Fruit fly (Drosophila melanogaster) whole organism, embryonic: ENCODE measurements around the gene Cep97.
A peak's percentile ranks its signal among the peaks of the same experiment; 100 is the strongest.

ENCODE experiments used
- Ada2b ChIP-seq: fragments of 200-800 bp; sonication (Bioruptor generic); IDR thresholded peaks from 2 replicates; pipeline ENCODE4 v1.3.6; 2022; ENCODE audit warnings: missing biosample characterization, missing genetic modification characterization
- Asciz ChIP-seq: fragments of 200-800 bp; sonication (Bioruptor generic); optimal IDR thresholded peaks from 2 replicates; lab custom pipeline; 2017; ENCODE audit warnings: missing biosample characterization, mild to moderate bottlenecking, missing genetic modification characterization, missing genetic modification reagents
- B-H2 ChIP-seq: fragments of 200-800 bp; sonication (Bioruptor generic); optimal IDR thresholded peaks from 2 replicates; lab custom pipeline; 2018; ENCODE audit warnings: missing biosample characterization, mild to moderate bottlenecking, missing genetic modification characterization
- Bdp1 ChIP-seq: fragments of 200-800 bp; sonication (Bioruptor generic); optimal IDR thresholded peaks from 3 replicates; lab custom pipeline; 2016; ENCODE audit warnings: missing biosample characterization, missing genetic modification characterization
- Blimp-1 ChIP-seq: fragments of 200-800 bp; sonication (Bioruptor generic); optimal IDR thresholded peaks from 3 replicates; lab custom pipeline; 2018; ENCODE audit warnings: missing biosample characterization, missing genetic modification characterization, mild to moderate bottlenecking, moderate library complexity, missing genetic modification reagents
- Bteb2 ChIP-seq: fragments of 200-800 bp; sonication (Bioruptor generic); optimal IDR thresholded peaks from 2 replicates; lab custom pipeline; 2016; ENCODE audit warnings: missing biosample characterization, missing genetic modification characterization
- CG11085 ChIP-seq: fragments of 200-800 bp; sonication (Bioruptor generic); IDR thresholded peaks from 2 replicates; pipeline ENCODE4 v1.3.6; 2022; ENCODE audit warnings: missing biosample characterization, missing genetic modification characterization
- CG1233 ChIP-seq: fragments of 200-800 bp; sonication (Bioruptor generic); optimal IDR thresholded peaks from 4 replicates; lab custom pipeline; 2018; ENCODE audit warnings: missing biosample characterization, mild to moderate bottlenecking, missing genetic modification characterization
- CG14965 ChIP-seq: fragments of 200-800 bp; sonication (Bioruptor generic); optimal IDR thresholded peaks from 2 replicates; lab custom pipeline; 2016; ENCODE audit warnings: missing biosample characterization, missing genetic modification characterization, borderline replicate concordance
- CG15011 ChIP-seq: fragments of 200-800 bp; sonication (Bioruptor generic); optimal IDR thresholded peaks from 3 replicates; lab custom pipeline; 2018; ENCODE audit warnings: missing biosample characterization, mild to moderate bottlenecking, missing genetic modification characterization
- CG15696 ChIP-seq: fragments of 200-800 bp; sonication (Bioruptor generic); optimal IDR thresholded peaks from 2 replicates; lab custom pipeline; 2019; ENCODE audit warnings: missing biosample characterization, mild to moderate bottlenecking, missing genetic modification characterization, moderate library complexity
- CG16779 ChIP-seq: fragments of 200-800 bp; sonication (Bioruptor generic); IDR thresholded peaks from 2 replicates; pipeline ENCODE4 v1.3.6; 2022; ENCODE audit warnings: missing biosample characterization, missing genetic modification characterization
- CG17385 ChIP-seq: fragments of 200-800 bp; sonication (Bioruptor generic); optimal IDR thresholded peaks from 3 replicates; lab custom pipeline; 2018; ENCODE audit warnings: missing biosample characterization, mild to moderate bottlenecking, missing genetic modification characterization
- CG2120 ChIP-seq: fragments of 200-800 bp; sonication (Bioruptor generic); optimal IDR thresholded peaks from 3 replicates; lab custom pipeline; 2016; ENCODE audit warnings: missing biosample characterization, missing genetic modification characterization
- CG3065 ChIP-seq: fragments of 200-800 bp; sonication (Bioruptor generic); optimal IDR thresholded peaks from 2 replicates; lab custom pipeline; 2016; ENCODE audit warnings: missing biosample characterization, missing genetic modification characterization
- CG31224 ChIP-seq: fragments of 200-800 bp; sonication (Bioruptor generic); IDR thresholded peaks from 2 replicates; pipeline ENCODE4 v1.3.6; 2022; ENCODE audit warnings: missing biosample characterization, missing genetic modification characterization
- CG32767 ChIP-seq: fragments of 200-800 bp; sonication (Bioruptor generic); IDR thresholded peaks from 2 replicates; pipeline ENCODE4 v1.3.6; 2022; ENCODE audit warnings: missing biosample characterization, missing genetic modification characterization
- CG32772 ChIP-seq: fragments of 200-800 bp; sonication (Bioruptor generic); IDR thresholded peaks from 2 replicates; pipeline ENCODE4 v1.3.6; 2022; ENCODE audit warnings: missing biosample characterization, missing genetic modification characterization
- CG4617 ChIP-seq: fragments of 200-800 bp; sonication (Bioruptor generic); optimal IDR thresholded peaks from 3 replicates; lab custom pipeline; 2016; ENCODE audit warnings: missing biosample characterization, missing genetic modification characterization, borderline replicate concordance
- CG6813 ChIP-seq: fragments of 200-800 bp; sonication (Bioruptor generic); optimal IDR thresholded peaks from 2 replicates; lab custom pipeline; 2017; ENCODE audit warnings: missing biosample characterization, missing genetic modification characterization, mild to moderate bottlenecking, moderate library complexity, missing genetic modification reagents
- CG8089 ChIP-seq: fragments of 200-800 bp; sonication (Bioruptor generic); optimal IDR thresholded peaks from 3 replicates; lab custom pipeline; 2016; ENCODE audit warnings: missing biosample characterization, missing genetic modification characterization
- CG8359 ChIP-seq: fragments of 200-800 bp; sonication (Bioruptor generic); optimal IDR thresholded peaks from 2 replicates; lab custom pipeline; 2017; ENCODE audit warnings: missing biosample characterization, mild to moderate bottlenecking, missing genetic modification characterization, borderline replicate concordance
- CG8765 ChIP-seq: fragments of 200-800 bp; sonication (Bioruptor generic); IDR thresholded peaks from 2 replicates; pipeline ENCODE4 v1.3.6; 2022; ENCODE audit warnings: missing biosample characterization, missing genetic modification characterization
- CG9876 ChIP-seq: fragments of 200-800 bp; sonication (Bioruptor generic); optimal IDR thresholded peaks from 2 replicates; lab custom pipeline; 2016; ENCODE audit warnings: missing biosample characterization, missing genetic modification characterization
- Dip2 ChIP-seq: fragments of 200-800 bp; sonication (Bioruptor generic); IDR thresholded peaks from 2 replicates; pipeline ENCODE4 v1.3.6; 2022; ENCODE audit warnings: missing biosample characterization, missing genetic modification characterization
- Dip3 ChIP-seq: fragments of 200-800 bp; sonication (Bioruptor generic); optimal IDR thresholded peaks from 3 replicates; lab custom pipeline; 2016; ENCODE audit warnings: missing biosample characterization, missing genetic modification characterization
- Doc2 ChIP-seq: fragments of 200-800 bp; sonication (Bioruptor generic); IDR thresholded peaks from 2 replicates; pipeline ENCODE4 v1.3.6; 2022; ENCODE audit warnings: missing biosample characterization, missing genetic modification characterization
- Lhr ChIP-seq: fragments of 200-800 bp; sonication (Bioruptor generic); optimal IDR thresholded peaks from 3 replicates; lab custom pipeline; 2017; ENCODE audit warnings: mild to moderate bottlenecking, missing biosample characterization, missing genetic modification reagents, missing genetic modification characterization
- Mes4 ChIP-seq: fragments of 200-800 bp; sonication (Bioruptor generic); optimal IDR thresholded peaks from 2 replicates; lab custom pipeline; 2016; ENCODE audit warnings: missing biosample characterization, missing genetic modification characterization
- NFAT ChIP-seq: fragments of 200-800 bp; sonication (Bioruptor generic); IDR thresholded peaks from 2 replicates; pipeline ENCODE4 v1.3.6; 2022; ENCODE audit warnings: missing biosample characterization, missing genetic modification characterization
- Nf-YA ChIP-seq: fragments of 200-800 bp; sonication (Bioruptor generic); IDR thresholded peaks from 2 replicates; pipeline ENCODE4 v1.3.6; 2022; ENCODE audit warnings: missing biosample characterization, missing genetic modification characterization
- Oli ChIP-seq: fragments of 200-800 bp; sonication (Bioruptor generic); optimal IDR thresholded peaks from 2 replicates; lab custom pipeline; 2018; ENCODE audit warnings: missing biosample characterization, mild to moderate bottlenecking, missing genetic modification characterization, moderate library complexity
- chm ChIP-seq: fragments of 200-800 bp; sonication (Bioruptor generic); IDR thresholded peaks from 2 replicates; pipeline ENCODE4 v1.3.6; 2022; ENCODE audit warnings: missing biosample characterization, missing genetic modification characterization
- croc ChIP-seq: fragments of 200-800 bp; sonication (Bioruptor generic); conservative IDR thresholded peaks from 3 replicates; pipeline ENCODE4 v1.3.6; 2022; ENCODE audit warnings: missing biosample characterization, missing genetic modification characterization
- eve ChIP-seq, 2 experiments: fragments of >200 bp; optimal IDR thresholded peaks; 2 replicates each; lab custom pipeline; 2017; ENCODE audit warnings: missing biosample characterization in 2 of 2, missing genetic modification characterization in 2 of 2
- ewg ChIP-seq: fragments of 200-800 bp; sonication (Bioruptor generic); optimal IDR thresholded peaks from 3 replicates; lab custom pipeline; 2017; ENCODE audit warnings: mild to moderate bottlenecking, missing biosample characterization, missing genetic modification reagents, missing genetic modification characterization
- fd102C ChIP-seq: fragments of 200-800 bp; sonication (Bioruptor generic); optimal IDR thresholded peaks from 2 replicates; lab custom pipeline; 2018; ENCODE audit warnings: missing biosample characterization, mild to moderate bottlenecking, missing genetic modification characterization, moderate library complexity
- gcm2 ChIP-seq: fragments of 200-800 bp; sonication (Bioruptor generic); optimal IDR thresholded peaks from 2 replicates; lab custom pipeline; 2016; ENCODE audit warnings: missing biosample characterization, missing genetic modification characterization
- lab ChIP-seq: fragments of 200-800 bp; sonication (Bioruptor generic); optimal IDR thresholded peaks from 3 replicates; lab custom pipeline; 2017; ENCODE audit warnings: missing biosample characterization, missing genetic modification characterization, mild to moderate bottlenecking, moderate library complexity, missing genetic modification reagents
- lbe ChIP-seq: fragments of 200-800 bp; sonication (Bioruptor generic); optimal IDR thresholded peaks from 2 replicates; lab custom pipeline; 2016; ENCODE audit warnings: missing biosample characterization, mild to moderate bottlenecking, missing genetic modification characterization
- lilli ChIP-seq: fragments of 200-800 bp; sonication (Bioruptor generic); optimal IDR thresholded peaks from 3 replicates; lab custom pipeline; 2016; ENCODE audit warnings: missing biosample characterization, missing genetic modification characterization
- otp ChIP-seq: fragments of 200-800 bp; sonication (Bioruptor generic); IDR thresholded peaks from 3 replicates; pipeline ENCODE4, ENCODE4 v1.3.6; 2022; ENCODE audit warnings: missing biosample characterization, missing genetic modification characterization
- pita ChIP-seq: fragments of 200-800 bp; sonication (Bioruptor generic); optimal IDR thresholded peaks from 2 replicates; lab custom pipeline; 2017; ENCODE audit warnings: missing biosample characterization, mild to moderate bottlenecking, missing genetic modification characterization
- pum ChIP-seq: fragments of 200-800 bp; sonication (Bioruptor generic); optimal IDR thresholded peaks from 2 replicates; lab custom pipeline; 2016; ENCODE audit warnings: missing biosample characterization, missing genetic modification characterization
- run ChIP-seq: fragments of 200-800 bp; sonication (Bioruptor generic); optimal IDR thresholded peaks from 3 replicates; lab custom pipeline; 2018; ENCODE audit warnings: missing biosample characterization, mild to moderate bottlenecking, missing genetic modification characterization
- sob ChIP-seq: fragments of 200-800 bp; sonication (Bioruptor generic); IDR thresholded peaks from 2 replicates; pipeline ENCODE4 v1.3.6; 2022; ENCODE audit warnings: missing biosample characterization, missing genetic modification characterization
- toy ChIP-seq: fragments of 200-800 bp; sonication (Bioruptor generic); IDR thresholded peaks from 2 replicates; pipeline ENCODE4 v1.3.6; 2022; ENCODE audit warnings: missing biosample characterization, missing genetic modification characterization
- tx ChIP-seq: fragments of 200-800 bp; sonication (Bioruptor generic); optimal IDR thresholded peaks from 2 replicates; lab custom pipeline; 2016; ENCODE audit warnings: missing biosample characterization, missing genetic modification characterization
- yki ChIP-seq: fragments of >200 bp; optimal IDR thresholded peaks from 3 replicates; lab custom pipeline; 2018
- zfh1 ChIP-seq: fragments of 200-800 bp; sonication (Bioruptor generic); IDR thresholded peaks from 3 replicates; pipeline ENCODE4 v1.3.6; 2022; ENCODE audit warnings: missing biosample characterization, missing genetic modification characterization

Gene Cep97

DNA sequence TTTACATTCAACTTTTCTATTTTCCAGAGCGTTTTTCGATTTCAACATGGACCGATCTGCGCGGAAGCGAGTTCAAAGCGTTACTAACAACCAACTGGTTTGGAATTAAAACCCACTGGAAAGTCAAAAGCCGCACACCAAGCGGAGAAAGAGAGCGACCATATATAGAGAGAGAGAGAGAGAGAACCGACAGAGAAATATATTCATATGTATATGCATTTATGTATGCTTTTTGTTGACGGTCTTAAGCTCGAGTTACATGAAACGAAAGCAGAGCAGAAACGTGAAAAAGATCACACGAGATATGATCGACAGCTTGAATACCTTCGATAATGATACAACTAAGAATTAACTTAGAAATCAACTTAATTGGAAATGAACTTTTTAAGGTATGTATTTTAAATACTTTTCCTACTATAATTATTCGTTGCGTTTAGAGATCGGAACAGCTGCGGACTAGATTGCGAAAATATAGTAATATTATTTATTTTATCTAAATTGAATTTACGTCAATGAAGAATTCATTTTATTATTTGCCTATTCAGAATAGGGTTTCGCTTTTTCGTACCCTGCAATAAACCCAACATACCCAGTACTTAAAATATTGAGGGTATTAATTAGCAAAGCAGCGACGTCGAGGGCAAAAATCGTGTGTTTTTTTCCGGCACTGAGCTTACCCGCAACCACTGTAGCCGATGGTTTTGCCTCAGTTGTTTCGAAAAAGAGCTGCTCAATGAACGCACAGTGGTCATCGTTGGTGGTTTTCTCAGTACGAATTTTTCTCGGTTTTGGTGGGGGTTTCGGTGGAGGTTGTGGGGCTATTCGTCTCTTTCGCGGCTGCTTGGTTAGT lies 21.5 kb downstream of the Cep97 start (continued):
- TF ChIP-seq ewg (peak; percentile 47), CG32772 (GFP tag; lab: Robert Waterston, UW) (no peak), CG3065 (GFP tag; lab: Kevin White, UChicago) (no peak), zfh1 (GFP tag; lab: Robert Waterston, UW) (peak; percentile 38; the same call in 1 of the 3 replicates), CG2120 (GFP tag; lab: Kevin White, UChicago) (peak; percentile 49), Asciz (GFP tag; lab: Kevin White, UChicago) (peak; percentile 44), CG15011 (GFP tag; lab: Kevin White, UChicago) (peak; percentile 17), CG8765 (no peak), pita (GFP tag; lab: Kevin White, UChicago) (no peak), CG16779 (GFP tag; lab: Robert Waterston, UW) (no peak), Oli (tag; lab: Kevin White, UChicago) (peak; percentile 71), CG15696 (peak; percentile 23), CG14965 (no peak), croc (GFP tag; lab: Robert Waterston, UW) (peak; percentile 47; the same call in 2 of the 3 replicates), CG1233 (GFP tag; lab: Kevin White, UChicago) (no peak), CG8089 (GFP tag; lab: Kevin White, UChicago) (no peak), Mes4 (no peak), run (tag; lab: Kevin White, UChicago) (no peak), pum (GFP tag; lab: Kevin White, UChicago) (no peak), lilli (GFP tag; lab: Kevin White, UChicago) (peak; percentile 4), Dip3 (GFP tag; lab: Kevin White, UChicago) (no peak), CG8359 (GFP tag; lab: Kevin White, UChicago) (no peak), CG17385 (peak; percentile 58), sob (GFP tag; lab: Robert Waterston, UW) (peak; percentile 52), Bdp1 (GFP tag; lab: Kevin White, UChicago) (no peak), CG31224 (GFP tag; lab: Robert Waterston, UW) (no peak), CG11085 (no peak), B-H2 (GFP tag; lab: Kevin White, UChicago) (no peak), CG32767 (GFP tag; lab: Robert Waterston, UW) (no peak; the same call in 1 of the 2 replicates), Ada2b (no peak), NFAT (no peak; the same call in 1 of the 2 replicates), lbe (GFP tag; lab: Kevin White, UChicago) (no peak), yki (lab: Kevin White, UChicago) (no peak), chm (GFP tag; lab: Robert Waterston, UW) (no peak), CG6813 (no peak), Nf-YA (GFP tag; lab: Robert Waterston, UW) (no peak), lab (GFP tag; lab: Kevin White, UChicago) (peak; percentile 17), tx (no peak), Dip2 (GFP tag; lab: Robert Waterston, UW) (no peak), Blimp-1 (GFP tag; lab: Kevin White, UChicago) (no peak), Lhr (GFP tag; lab: Kevin White, UChicago) (peak; percentile 32), fd102C (GFP tag; lab: Kevin White, UChicago) (no peak), Doc2 (GFP tag; lab: Robert Waterston, UW) (no peak), otp (GFP tag; lab: Robert Waterston, UW) (no peak), gcm2 (GFP tag; lab: Kevin White, UChicago) (no peak), eve (GFP tag; optimal IDR thresholded peaks at IDR 0.05; lab: Kevin White, UChicago) (peak in 1 of 2 experiments; percentile 58), toy (GFP tag; lab: Robert Waterston, UW) (no peak), CG9876 (GFP tag; lab: Kevin White, UChicago) (no peak), CG4617 (no peak), Bteb2 (GFP tag; lab: Kevin White, UChicago) (no peak)
